Worm (Caenorhabditis elegans): ENCODE data around the gene bath-10.

bath-10 gene

ce11 chrII:3371010-3371409, 3.9 kb upstream of the bath-10 start, which contains the start of gene bath-23:
Gene bath-23, plus strand, starts transcription at chrII:3371310.
- no peak for TF ChIP-seq sox-4 (tag; optimal IDR thresholded peaks at IDR 0.05)
- TF ChIP-seq zip-5 (tag; optimal IDR thresholded peaks at IDR 0.05), result no peak
- no peak for TF ChIP-seq ama-1 (optimal IDR thresholded peaks at IDR 0.05)
- no peak for TF ChIP-seq ceh-45 (GFP tag; IDR thresholded peaks at IDR 0.05)
- no peak for TF ChIP-seq unc-3 (GFP tag; conservative IDR thresholded peaks at IDR 0.05)
- no peak for TF ChIP-seq unc-3 (tag; optimal IDR thresholded peaks at IDR 0.05)
- no peak for TF ChIP-seq ceh-9 (tag; optimal IDR thresholded peaks at IDR 0.05)
- TF ChIP-seq pat-9 (tag; optimal IDR thresholded peaks at IDR 0.05), result no peak
- no peak for TF ChIP-seq fkh-10 (GFP tag; optimal IDR thresholded peaks at IDR 0.05)
- TF ChIP-seq gmeb-2 (tag; optimal IDR thresholded peaks at IDR 0.05), result no peak
- TF ChIP-seq hlh-6 (tag; optimal IDR thresholded peaks at IDR 0.05), result no peak
- TF ChIP-seq odd-2 (tag; optimal IDR thresholded peaks at IDR 0.05), result no peak
- TF ChIP-seq syd-9 (tag; optimal IDR thresholded peaks at IDR 0.05), result no peak

- TF ChIP-seq nfya-1 (tag; optimal IDR thresholded peaks at IDR 0.05), result peak; percentile 43
- peak; percentile 43 for TF ChIP-seq unc-42 (tag; optimal IDR thresholded peaks at IDR 0.05)
- TF ChIP-seq sdc-2 (tag; optimal IDR thresholded peaks at IDR 0.05), result no peak
- peak; percentile 96 for TF ChIP-seq ceh-48 (tag; optimal IDR thresholded peaks at IDR 0.05)
- peak; percentile 24 for TF ChIP-seq ceh-31 (tag; optimal IDR thresholded peaks at IDR 0.05)
- TF ChIP-seq ttx-3 (tag; optimal IDR thresholded peaks at IDR 0.05), result no peak
These were observed 1.0 kb upstream of the bath-10 start for ce11 chrII:3373875-3374274.

ce11 chrII:3375302-3375701, 423 bp downstream of the bath-10 start:
- TF ChIP-seq ztf-16 (tag; optimal IDR thresholded peaks at IDR 0.05), result no peak
- TF ChIP-seq rnt-1 (tag; optimal IDR thresholded peaks at IDR 0.05), result no peak
- no peak for TF ChIP-seq dve-1 (tag; optimal IDR thresholded peaks at IDR 0.05)
- TF ChIP-seq hlh-13 (GFP tag; optimal IDR thresholded peaks at IDR 0.05), result no peak
- TF ChIP-seq ceh-2 (tag; optimal IDR thresholded peaks at IDR 0.05), result no peak
- no peak for TF ChIP-seq lim-6 (tag; optimal IDR thresholded peaks at IDR 0.05)
- TF ChIP-seq mec-3 (tag; optimal IDR thresholded peaks at IDR 0.05; ENCODE audit: borderline replicate concordance), result no peak
- TF ChIP-seq eyg-1 (tag; optimal IDR thresholded peaks at IDR 0.05), result no peak
- no peak for TF ChIP-seq ama-1 (optimal IDR thresholded peaks at IDR 0.05)
- TF ChIP-seq hlh-6 (tag; optimal IDR thresholded peaks at IDR 0.05), result no peak

- no peak for TF ChIP-seq ceh-30 (tag; optimal IDR thresholded peaks at IDR 0.05)
- TF ChIP-seq K02D7.2 (tag; optimal IDR thresholded peaks at IDR 0.05), result no peak
- no peak for TF ChIP-seq hlh-6 (tag; optimal IDR thresholded peaks at IDR 0.05)
- TF ChIP-seq elt-2 (tag; optimal IDR thresholded peaks at IDR 0.05), result no peak
- no peak for TF ChIP-seq tbx-7 (tag; optimal IDR thresholded peaks at IDR 0.05)
- no peak for TF ChIP-seq syd-9 (tag; optimal IDR thresholded peaks at IDR 0.05)
- TF ChIP-seq unc-86 (tag; optimal IDR thresholded peaks at IDR 0.05), result no peak
These were observed 1.9 kb downstream of the bath-10 start, which contains the start of gene bath-9 for ce11 chrII:3376789-3377188. Gene bath-9, plus strand, starts transcription at chrII:3377089.

- no peak for TF ChIP-seq ceh-14 (tag; optimal IDR thresholded peaks at IDR 0.05)
- no peak for TF ChIP-seq sox-2 (GFP tag; IDR thresholded peaks at IDR 0.05)
- no peak for TF ChIP-seq odd-2 (tag; optimal IDR thresholded peaks at IDR 0.05)
- no peak for TF ChIP-seq pax-1 (tag; optimal IDR thresholded peaks at IDR 0.05)
- TF ChIP-seq ceh-2 (tag; optimal IDR thresholded peaks at IDR 0.05), result no peak
- no peak for TF ChIP-seq hlh-15 (tag; optimal IDR thresholded peaks at IDR 0.05)
These were observed 3.4 kb downstream of the bath-10 start, which contains the start of gene Y49F6C.2 for ce11 chrII:3378275-3378674. Gene Y49F6C.2, plus strand, starts transcription at chrII:3378575.

All from whole organism, late embryonic.